Worm (Caenorhabditis elegans) whole organism, L1 larva: ENCODE measurements around the gene C45B11.5.

Source experiments
- C04F5.9 ChIP-seq: sonication (generic microtip); optimal IDR thresholded peaks from 2 replicates; lab custom pipeline; 2016; ENCODE audit warnings: missing genetic modification characterization, missing compliant biosample characterization
- C16A3.4 ChIP-seq: fragments of 150-350 bp; optimal IDR thresholded peaks from 2 replicates; lab custom pipeline; 2014; ENCODE audit warnings: missing biosample characterization, missing genetic modification characterization
- aha-1 ChIP-seq: fragments of 150-350 bp; optimal IDR thresholded peaks from 2 replicates; lab custom pipeline; 2014; ENCODE audit warnings: missing biosample characterization, missing genetic modification characterization
- aly-2 ChIP-seq: fragments of 150-350 bp; optimal IDR thresholded peaks from 2 replicates; lab custom pipeline; 2014; ENCODE audit warnings: missing biosample characterization, missing genetic modification characterization
- blmp-1 ChIP-seq: fragments of 150-350 bp; optimal IDR thresholded peaks from 2 replicates; lab custom pipeline; 2014; ENCODE audit warnings: missing biosample characterization, missing genetic modification characterization
- ceh-90 ChIP-seq: sonication (generic microtip); optimal IDR thresholded peaks from 2 replicates; lab custom pipeline; 2016; ENCODE audit warnings: missing genetic modification characterization, missing compliant biosample characterization
- dsc-1 ChIP-seq: sonication (generic microtip); optimal IDR thresholded peaks from 2 replicates; lab custom pipeline; 2016; ENCODE audit warnings: mild to moderate bottlenecking, missing genetic modification characterization, missing compliant biosample characterization
- efl-1 ChIP-seq, 4 experiments: fragments of 150-350 bp; optimal IDR thresholded peaks in 3 of 4; peaks in 1 of 4; 1 replicate in 1 of 4; 2 replicates in 3 of 4; lab custom pipeline; 2014; ENCODE audit warnings: missing biosample characterization in 2 of 4, missing genetic modification characterization in 2 of 4, missing genetic modification reagents in 2 of 4
- egl-13 ChIP-seq: sonication (generic microtip); optimal IDR thresholded peaks from 2 replicates; lab custom pipeline; 2016; ENCODE audit warnings: missing genotype, missing genetic modification reagents, missing genetic modification characterization, missing compliant biosample characterization
- egl-27 ChIP-seq, 2 experiments: fragments of 150-350 bp in 1 of 2; sonication (generic microtip); optimal IDR thresholded peaks; 3 replicates each; lab custom pipeline; 2017 to 2018; ENCODE audit warnings: missing biosample characterization in 2 of 2, missing genetic modification characterization in 2 of 2, missing genetic modification reagents in 2 of 2
- elt-2 ChIP-seq: sonication (generic microtip); optimal IDR thresholded peaks from 2 replicates; lab custom pipeline; 2016; ENCODE audit warnings: missing genetic modification characterization, mild to moderate bottlenecking, inconsistent platforms, missing compliant biosample characterization, missing genetic modification reagents
- fkh-4 ChIP-seq: sonication (generic microtip); optimal IDR thresholded peaks from 2 replicates; lab custom pipeline; 2016; ENCODE audit warnings: missing compliant biosample characterization, missing genetic modification characterization, borderline replicate concordance
- fos-1 ChIP-seq: fragments of 150-350 bp; optimal IDR thresholded peaks from 2 replicates; lab custom pipeline; 2014; ENCODE audit warnings: missing biosample characterization, missing genetic modification characterization
- grh-1 ChIP-seq: fragments of 200-800 bp; sonication (Bioruptor generic); IDR thresholded peaks from 2 replicates; pipeline ENCODE4 v1.3.6; 2022; ENCODE audit warnings: missing genetic modification reagents, missing genetic modification characterization, missing compliant biosample characterization
- hlh-4 ChIP-seq: sonication (generic microtip); optimal IDR thresholded peaks from 2 replicates; lab custom pipeline; 2016; ENCODE audit warnings: mild to moderate bottlenecking, missing genetic modification characterization, missing compliant biosample characterization
- hpl-2 ChIP-seq: fragments of 150-350 bp; optimal IDR thresholded peaks from 2 replicates; lab custom pipeline; 2014; ENCODE audit warnings: missing biosample characterization, missing genetic modification reagents, missing genetic modification characterization
- irx-1 ChIP-seq: sonication (generic microtip); optimal IDR thresholded peaks from 2 replicates; lab custom pipeline; 2016; ENCODE audit warnings: missing genetic modification characterization, missing compliant biosample characterization
- jun-1 ChIP-seq: fragments of 150-350 bp; optimal IDR thresholded peaks from 2 replicates; lab custom pipeline; 2014; ENCODE audit warnings: missing biosample characterization, missing genetic modification reagents, missing genetic modification characterization
- lin-14 ChIP-seq: fragments of 200-800 bp; sonication (Bioruptor generic); optimal IDR thresholded peaks from 2 replicates; lab custom pipeline; 2018; ENCODE audit warnings: mild to moderate bottlenecking, missing genetic modification characterization, moderate library complexity, missing compliant biosample characterization
- lin-15B ChIP-seq: fragments of 150-350 bp; sonication (generic microtip); optimal IDR thresholded peaks from 3 replicates; lab custom pipeline; 2014; ENCODE audit warnings: missing biosample characterization, missing genetic modification characterization
- mdl-1 ChIP-seq, 2 experiments: fragments of 150-350 bp; optimal IDR thresholded peaks; 2 replicates each; lab custom pipeline; 2014 to 2017; ENCODE audit warnings: missing biosample characterization in 2 of 2, missing genetic modification characterization in 2 of 2, inconsistent platforms in 1 of 2
- mef-2 ChIP-seq: fragments of 150-350 bp; optimal IDR thresholded peaks from 2 replicates; lab custom pipeline; 2014; ENCODE audit warnings: missing biosample characterization, missing genetic modification characterization
- nhr-19 ChIP-seq: fragments of 200-800 bp; sonication (Bioruptor generic); conservative IDR thresholded peaks from 2 replicates; pipeline ENCODE4 v1.3.6; 2022; ENCODE audit warnings: missing genetic modification characterization, missing compliant biosample characterization
- nhr-20 ChIP-seq: sonication (generic microtip); optimal IDR thresholded peaks from 2 replicates; lab custom pipeline; 2016; ENCODE audit warnings: mild to moderate bottlenecking, missing genetic modification characterization, missing compliant biosample characterization
- nhr-77 ChIP-seq: fragments of 150-350 bp; optimal IDR thresholded peaks from 2 replicates; lab custom pipeline; 2014; ENCODE audit warnings: missing biosample characterization, missing genetic modification characterization
- nhr-85 ChIP-seq: sonication (generic microtip); peaks from one replicate; lab custom pipeline; 2016; ENCODE audit warnings: missing genetic modification characterization, inconsistent platforms, missing compliant biosample characterization
- nhr-90 ChIP-seq: sonication (generic microtip); optimal IDR thresholded peaks from 2 replicates; lab custom pipeline; 2016; ENCODE audit warnings: mild to moderate bottlenecking, missing genetic modification characterization, missing compliant biosample characterization; ENCODE audit not compliant: poor library complexity
- pag-3 ChIP-seq: sonication (generic microtip); optimal IDR thresholded peaks from 2 replicates; lab custom pipeline; 2017; ENCODE audit warnings: missing genetic modification characterization, mild to moderate bottlenecking, missing compliant biosample characterization, antibody characterized with exemption, borderline replicate concordance; ENCODE audit not compliant: insufficient read depth
- pax-3 ChIP-seq: fragments of 200-800 bp; sonication (Bioruptor generic); optimal IDR thresholded peaks from 2 replicates; lab custom pipeline; 2018; ENCODE audit warnings: mild to moderate bottlenecking, missing genetic modification characterization, moderate library complexity, missing compliant biosample characterization
- snu-23 ChIP-seq: sonication (generic microtip); optimal IDR thresholded peaks from 2 replicates; lab custom pipeline; 2016; ENCODE audit warnings: missing genetic modification characterization, missing compliant biosample characterization
- sox-4 ChIP-seq: sonication (generic microtip); optimal IDR thresholded peaks from 2 replicates; lab custom pipeline; 2016; ENCODE audit warnings: missing genetic modification characterization, missing compliant biosample characterization
- sptf-1 ChIP-seq: fragments of 150-350 bp; optimal IDR thresholded peaks from 2 replicates; lab custom pipeline; 2014; ENCODE audit warnings: missing biosample characterization, missing genetic modification characterization
- tlp-1 ChIP-seq: fragments of 150-350 bp; optimal IDR thresholded peaks from 2 replicates; lab custom pipeline; 2014; ENCODE audit warnings: missing biosample characterization, missing genetic modification characterization
- unc-130 ChIP-seq: fragments of 150-350 bp; optimal IDR thresholded peaks from 2 replicates; lab custom pipeline; 2017; ENCODE audit warnings: missing biosample characterization, missing genetic modification characterization, inconsistent platforms
- unc-86 ChIP-seq: sonication (generic microtip); optimal IDR thresholded peaks from 2 replicates; lab custom pipeline; 2016; ENCODE audit warnings: missing genetic modification characterization, missing compliant biosample characterization
- unc-98 ChIP-seq: fragments of 200-800 bp; sonication (Bioruptor generic); IDR thresholded peaks from 2 replicates; pipeline ENCODE4 v1.3.6; 2022; ENCODE audit warnings: missing genetic modification characterization, missing compliant biosample characterization
- zag-1 ChIP-seq: fragments of 150-350 bp; optimal IDR thresholded peaks from 2 replicates; lab custom pipeline; 2014; ENCODE audit warnings: missing biosample characterization, missing genetic modification characterization
- zip-4 ChIP-seq: fragments of 200-800 bp; sonication (Bioruptor generic); optimal IDR thresholded peaks from 2 replicates; lab custom pipeline; 2018; ENCODE audit warnings: mild to moderate bottlenecking, missing genetic modification characterization, moderate library complexity, missing compliant biosample characterization
- ztf-11 ChIP-seq, 2 experiments: sonication (generic microtip); optimal IDR thresholded peaks; 2 replicates each; lab custom pipeline; 2016 to 2017; ENCODE audit warnings: missing genetic modification characterization in 2 of 2, missing biosample characterization in 1 of 2, missing compliant biosample characterization in 1 of 2

The C45B11.5 gene

DNA sequence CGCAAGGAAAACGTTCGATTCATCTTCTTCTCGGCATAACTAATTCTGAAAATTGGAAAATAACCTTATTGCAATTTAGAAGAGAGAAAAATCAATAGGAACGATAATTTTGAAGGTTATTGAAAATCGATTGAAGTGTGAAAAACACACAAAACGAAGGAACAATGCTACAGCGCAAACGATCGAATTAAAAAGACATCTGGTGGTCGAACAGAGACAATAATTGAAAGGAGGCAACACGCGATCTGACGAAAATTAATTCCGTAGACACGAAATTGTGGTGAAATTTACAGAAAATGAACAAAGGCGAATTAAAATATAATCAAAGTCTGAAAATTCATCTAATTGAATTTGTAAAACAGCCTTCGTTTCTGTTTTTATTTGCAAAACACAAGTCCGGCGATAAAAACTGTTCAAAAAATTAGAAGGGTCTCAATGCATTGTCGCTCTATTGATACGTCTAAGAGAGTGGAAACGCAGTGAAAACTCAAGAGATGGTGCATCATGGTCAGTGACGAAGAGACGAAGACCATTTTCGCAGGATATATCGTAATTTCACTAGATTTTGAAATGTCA, 2.1 kb upstream of the C45B11.5 start, which contains the start of gene pak-2 (continued):
- TF ChIP-seq nhr-90 (peak; percentile 85), mdl-1 (tag; optimal IDR thresholded peaks at IDR 0.05; lab: Kevin White, UChicago) (peak in 1 of 2 experiments; percentile 18), dsc-1 (tag; lab: Kevin White, UChicago) (peak; percentile 85), C16A3.4 (tag; lab: Kevin White, UChicago) (peak; percentile 96), egl-13 (tag; lab: Kevin White, UChicago) (peak; percentile 71), efl-1 (optimal IDR thresholded peaks at IDR 0.05; lab: Kevin White, UChicago) (peak; percentile 78 to 84), efl-1 (GFP tag; optimal IDR thresholded peaks at IDR 0.05 in 1 of 2; lab: Kevin White, UChicago) (peak; percentile 69 to 96), nhr-20 (peak; percentile 90), fkh-4 (tag; lab: Kevin White, UChicago) (peak; percentile 85), grh-1 (GFP tag; lab: Robert Waterston, UW) (peak; percentile 31; the same call in 1 of the 2 replicates), egl-27 (tag; optimal IDR thresholded peaks at IDR 0.05; lab: Kevin White, UChicago) (no peak), nhr-77 (tag; lab: Kevin White, UChicago) (peak; percentile 90), zip-4 (no peak), unc-98 (GFP tag; lab: Robert Waterston, UW) (peak; percentile 76; the same call in 1 of the 2 replicates), sptf-1 (no peak), blmp-1 (tag; lab: Kevin White, UChicago) (peak; percentile 75), ceh-90 (peak; percentile 64), unc-86 (peak; percentile 73), snu-23 (GFP tag; lab: Kevin White, UChicago) (peak; percentile 91), hlh-4 (tag; lab: Kevin White, UChicago) (peak; percentile 39), aha-1 (no peak), zag-1 (tag; lab: Kevin White, UChicago) (peak; percentile 31), aly-2 (tag; lab: Kevin White, UChicago) (peak; percentile 53), jun-1 (tag; lab: Kevin White, UChicago) (no peak), lin-15B (tag; lab: Kevin White, UChicago) (peak; percentile 43), ztf-11 (tag; optimal IDR thresholded peaks at IDR 0.05; lab: Kevin White, UChicago) (peak in 1 of 2 experiments; percentile 88), lin-14 (GFP tag; lab: Kevin White, UChicago) (peak; percentile 95), unc-130 (tag; lab: Kevin White, UChicago) (peak; percentile 11), hpl-2 (peak; percentile 63), pag-3 (tag; lab: Kevin White, UChicago) (no peak), mef-2 (tag; lab: Kevin White, UChicago) (no peak), sox-4 (peak; percentile 74), nhr-85 (peak; percentile 94)

DNA sequence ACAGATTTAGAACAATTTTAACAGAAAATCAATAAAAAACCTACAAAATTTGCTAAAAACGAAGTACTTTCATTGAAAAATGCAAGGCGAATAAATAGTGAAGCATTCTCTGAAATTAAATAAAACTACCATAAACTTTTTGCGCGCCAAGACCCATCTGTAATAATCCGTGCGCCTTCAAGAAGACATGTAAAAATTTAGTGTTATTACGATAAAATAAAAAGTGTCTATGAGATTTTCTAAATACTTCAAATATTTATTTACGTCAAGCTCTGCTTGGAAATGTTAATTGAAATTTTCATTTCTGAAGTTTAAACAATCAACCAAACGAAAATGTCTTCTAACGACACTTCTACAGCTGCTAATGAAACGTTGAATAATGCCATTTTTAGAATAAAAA, 1.6 kb upstream of the C45B11.5 start, which contains the start of gene C45B11.9:
C45B11.9 (plus strand) TSS at position 301 of the 400 bp plus-strand sequence.
- TF ChIP-seq elt-2 (tag; lab: Kevin White, UChicago) (no peak), tlp-1 (tag; lab: Kevin White, UChicago) (no peak), mef-2 (tag; lab: Kevin White, UChicago) (no peak), pax-3 (tag; lab: Kevin White, UChicago) (no peak), fos-1 (no peak), C16A3.4 (tag; lab: Kevin White, UChicago) (no peak), mdl-1 (tag; optimal IDR thresholded peaks at IDR 0.05; lab: Kevin White, UChicago) (no peak), irx-1 (tag; lab: Kevin White, UChicago) (no peak), nhr-19 (no peak), C04F5.9 (tag; lab: Kevin White, UChicago) (no peak)
